Fruit fly (Drosophila melanogaster) Kc167 (cell line): ENCODE measurements around the gene Rbbp5.

ENCODE experiments used
- insv ChIP-seq: fragments of >200 bp; optimal IDR thresholded peaks from 3 replicates; lab custom pipeline; 2018; ENCODE audit warnings: missing external identifiers
- psq ChIP-seq: fragments of >200 bp; optimal IDR thresholded peaks from 2 replicates; lab custom pipeline; 2017; ENCODE audit warnings: missing external identifiers

DNA sequence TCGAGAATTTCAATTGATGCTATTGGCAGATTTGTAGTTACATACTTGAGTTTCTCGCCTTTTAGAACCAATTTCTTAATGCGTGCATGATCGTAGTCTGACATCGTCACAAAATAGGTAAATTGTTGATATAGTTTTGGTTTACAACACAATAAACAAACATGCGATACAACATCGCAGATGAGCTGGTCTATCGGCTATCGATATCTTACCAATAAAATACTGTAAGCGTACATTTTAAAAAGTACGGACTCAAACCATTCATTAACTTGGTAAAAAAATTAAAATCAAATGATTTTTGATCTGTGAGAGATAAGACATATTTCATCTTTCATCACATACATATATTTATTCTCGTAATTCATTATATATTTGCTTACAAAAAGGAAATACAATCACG, 50.9 kb downstream of the Rbbp5 start, which contains the start of gene FRG1:
- TF ChIP-seq psq (lab: Kevin White, UChicago) = no peak
- no peak for TF ChIP-seq insv
